Fruit fly (Drosophila melanogaster) whole organism, wandering third instar larva: ENCODE measurements around the gene Peritrophin-15b.

Experiments
- Abd-B ChIP-seq: fragments of >200 bp; optimal IDR thresholded peaks from 2 replicates; lab custom pipeline; 2017; ENCODE audit warnings: missing biosample characterization, missing genetic modification characterization
- CG32264 ChIP-seq: fragments of 200-800 bp; sonication (Bioruptor generic); optimal IDR thresholded peaks from 2 replicates; lab custom pipeline; 2016; ENCODE audit warnings: missing biosample characterization, missing genetic modification characterization
- CG9705 ChIP-seq: fragments of 200-800 bp; sonication (Bioruptor generic); optimal IDR thresholded peaks from 2 replicates; lab custom pipeline; 2018; ENCODE audit warnings: missing biosample characterization, mild to moderate bottlenecking, missing genetic modification characterization
- CrebA ChIP-seq: fragments of 200-800 bp; sonication (Bioruptor generic); optimal IDR thresholded peaks from 2 replicates; lab custom pipeline; 2016; ENCODE audit warnings: missing biosample characterization, mild to moderate bottlenecking, missing genetic modification characterization, borderline replicate concordance
- Dfd ChIP-seq: fragments of >200 bp; optimal IDR thresholded peaks from 2 replicates; lab custom pipeline; 2017; ENCODE audit warnings: missing biosample characterization, missing genetic modification characterization
- Dif ChIP-seq: fragments of 200-275, 200-300 bp; sonication (Bioruptor generic); optimal IDR thresholded peaks from 2 replicates; lab custom pipeline; 2018; ENCODE audit warnings: missing biosample characterization, missing genetic modification characterization; ENCODE audit not compliant: partially characterized antibody
- GATAd ChIP-seq: sonication (Bioruptor generic); optimal IDR thresholded peaks from 2 replicates; lab custom pipeline; 2016; ENCODE audit warnings: missing biosample characterization, missing genetic modification characterization
- HLH106 ChIP-seq: fragments of 200-800 bp; optimal IDR thresholded peaks from 3 replicates; lab custom pipeline; 2019; ENCODE audit warnings: missing biosample characterization, mild to moderate bottlenecking, missing genetic modification characterization, moderate library complexity
- Hnf4 ChIP-seq: fragments of 200-800 bp; sonication (Bioruptor generic); optimal IDR thresholded peaks from 2 replicates; lab custom pipeline; 2016; ENCODE audit warnings: missing biosample characterization, mild to moderate bottlenecking, missing genetic modification characterization
- Hr78 ChIP-seq: fragments of >200 bp; optimal IDR thresholded peaks from 2 replicates; lab custom pipeline; 2017; ENCODE audit warnings: missing biosample characterization, missing genetic modification characterization
- Hr83 ChIP-seq: fragments of 200-300 bp; sonication (Bioruptor generic); optimal IDR thresholded peaks from 2 replicates; lab custom pipeline; 2016; ENCODE audit warnings: missing biosample characterization, mild to moderate bottlenecking, missing genetic modification characterization, moderate library complexity; ENCODE audit not compliant: poor library complexity, severe bottlenecking
- Jra ChIP-seq: sonication (Bioruptor generic); optimal IDR thresholded peaks from 2 replicates; lab custom pipeline; 2016; ENCODE audit warnings: missing biosample characterization, missing genetic modification characterization
- Mio ChIP-seq: sonication (Bioruptor generic); optimal IDR thresholded peaks from 2 replicates; lab custom pipeline; 2016; ENCODE audit warnings: missing biosample characterization, missing genetic modification characterization
- Myc ChIP-seq: fragments of >200 bp; optimal IDR thresholded peaks from 2 replicates; lab custom pipeline; 2017
- N ChIP-seq: fragments of >200 bp; optimal IDR thresholded peaks from 2 replicates; lab custom pipeline; 2018; ENCODE audit warnings: missing biosample characterization, missing external identifiers, missing genetic modification characterization
- OdsH ChIP-seq: fragments of 200-800 bp; sonication (Bioruptor generic); optimal IDR thresholded peaks from 2 replicates; lab custom pipeline; 2016; ENCODE audit warnings: missing biosample characterization, mild to moderate bottlenecking, missing genetic modification characterization
- Rel ChIP-seq, 2 experiments: fragments of 200-800 bp; sonication (Bioruptor generic) in 1 of 2; optimal IDR thresholded peaks; 2 replicates in 1 of 2; 3 replicates in 1 of 2; lab custom pipeline; 2016 to 2019; ENCODE audit warnings: mild to moderate bottlenecking in 2 of 2, missing biosample characterization in 2 of 2, missing genetic modification characterization in 2 of 2, moderate library complexity in 1 of 2
- Sp1 ChIP-seq: fragments of 200-800 bp; sonication (Bioruptor generic); optimal IDR thresholded peaks from 3 replicates; lab custom pipeline; 2019; ENCODE audit warnings: missing biosample characterization, mild to moderate bottlenecking, missing genetic modification characterization, moderate library complexity
- Vsx2 ChIP-seq: fragments of 200-300, 225-300 bp; sonication (Bioruptor generic); optimal IDR thresholded peaks from 2 replicates; lab custom pipeline; 2018; ENCODE audit warnings: missing biosample characterization, missing genetic modification characterization; ENCODE audit not compliant: partially characterized antibody
- br ChIP-seq: fragments of 200-800 bp; sonication (Bioruptor generic); optimal IDR thresholded peaks from 2 replicates; lab custom pipeline; 2016; ENCODE audit warnings: missing biosample characterization, missing genetic modification characterization
- brk ChIP-seq: fragments of 200-800 bp; sonication (Bioruptor generic); optimal IDR thresholded peaks from 2 replicates; lab custom pipeline; 2016; ENCODE audit warnings: missing biosample characterization, mild to moderate bottlenecking, missing genetic modification characterization
- dl ChIP-seq, 2 experiments: fragments of 175-275, 200-275 bp in 1 of 2; fragments of 200-275 bp in 1 of 2; sonication (Bioruptor generic); optimal IDR thresholded peaks; lab custom pipeline; 2018; ENCODE audit warnings: mild to moderate bottlenecking in 2 of 2, missing biosample characterization in 2 of 2, missing genetic modification characterization in 2 of 2, moderate library complexity in 2 of 2; ENCODE audit not compliant: partially characterized antibody in 2 of 2, insufficient read depth in 1 of 2
- dmrt93B ChIP-seq: fragments of 200-800 bp; sonication (Bioruptor generic); optimal IDR thresholded peaks from 2 replicates; lab custom pipeline; 2018; ENCODE audit warnings: missing biosample characterization, mild to moderate bottlenecking, missing genetic modification characterization
- dsf ChIP-seq: sonication (Bioruptor generic); optimal IDR thresholded peaks from 2 replicates; lab custom pipeline; 2016; ENCODE audit warnings: missing biosample characterization, missing genetic modification characterization, borderline replicate concordance
- foxo ChIP-seq, 2 experiments: fragments of 200-800 bp; sonication (Bioruptor generic); optimal IDR thresholded peaks; 2 replicates in 1 of 2; 3 replicates in 1 of 2; lab custom pipeline; 2016 to 2017; ENCODE audit warnings: missing biosample characterization in 2 of 2, missing genetic modification characterization in 2 of 2
- fru ChIP-seq: fragments of 200-800 bp; sonication (Bioruptor generic); optimal IDR thresholded peaks from 3 replicates; lab custom pipeline; 2016; ENCODE audit warnings: missing biosample characterization, mild to moderate bottlenecking, missing genetic modification characterization
- h ChIP-seq: fragments of 200-800 bp; sonication (Bioruptor generic); optimal IDR thresholded peaks from 3 replicates; lab custom pipeline; 2016; ENCODE audit warnings: missing biosample characterization, mild to moderate bottlenecking, missing genetic modification characterization
- jim ChIP-seq: fragments of 175-275, 200-325 bp; sonication (Bioruptor generic); optimal IDR thresholded peaks from 2 replicates; lab custom pipeline; 2016; ENCODE audit warnings: missing biosample characterization, mild to moderate bottlenecking, missing genetic modification characterization
- lola ChIP-seq: fragments of >200 bp; optimal IDR thresholded peaks from 2 replicates; lab custom pipeline; 2017; ENCODE audit warnings: missing biosample characterization, missing genetic modification characterization
- psq ChIP-seq: fragments of 200-800 bp; sonication (Bioruptor generic); optimal IDR thresholded peaks from 3 replicates; lab custom pipeline; 2017; ENCODE audit warnings: missing biosample characterization, mild to moderate bottlenecking, missing genetic modification characterization, moderate library complexity
- rgr ChIP-seq: fragments of 200-800 bp; sonication (Bioruptor generic); optimal IDR thresholded peaks from 3 replicates; lab custom pipeline; 2016; ENCODE audit warnings: missing biosample characterization, mild to moderate bottlenecking, missing genetic modification characterization
- sage ChIP-seq: fragments of 200-800 bp; sonication (Bioruptor generic); optimal IDR thresholded peaks from 2 replicates; lab custom pipeline; 2016; ENCODE audit warnings: missing biosample characterization, mild to moderate bottlenecking, missing genetic modification characterization
- sv ChIP-seq: fragments of 200-800 bp; sonication (Bioruptor generic); optimal IDR thresholded peaks from 3 replicates; lab custom pipeline; 2016; ENCODE audit warnings: missing biosample characterization, missing genetic modification characterization
- tai ChIP-seq: sonication (Bioruptor generic); optimal IDR thresholded peaks from 2 replicates; lab custom pipeline; 2016; ENCODE audit warnings: missing biosample characterization, missing genetic modification characterization
- woc ChIP-seq: sonication (Bioruptor generic); optimal IDR thresholded peaks from 2 replicates; lab custom pipeline; 2016; ENCODE audit warnings: missing biosample characterization, mild to moderate bottlenecking, missing genetic modification characterization

Gene Peritrophin-15b

dm6 chr2L:8425962-8426759 lies 31.4 kb upstream of the Peritrophin-15b start:
- TF ChIP-seq Myc (lab: Kevin White, UChicago) (no peak), Jra (GFP tag; lab: Kevin White, UChicago) (peak; percentile 45), Hnf4 (GFP tag; lab: Kevin White, UChicago) (peak; percentile 10), br (GFP tag; lab: Kevin White, UChicago) (no peak), dsf (GFP tag; lab: Kevin White, UChicago) (no peak), sage (peak; percentile 17), Vsx2 (GFP tag; lab: Kevin White, UChicago) (no peak), CG32264 (GFP tag; lab: Kevin White, UChicago) (no peak)

dm6 chr2L:8425212-8425611 lies 30.5 kb upstream of the Peritrophin-15b start:
- TF ChIP-seq Mio (GFP tag; lab: Kevin White, UChicago) (no peak), tai (GFP tag; lab: Kevin White, UChicago) (peak; percentile 36)

- TF ChIP-seq Dif (GFP tag; lab: Kevin White, UChicago) (peak; percentile 22), Hnf4 (GFP tag; lab: Kevin White, UChicago) (no peak), GATAd (GFP tag; lab: Kevin White, UChicago) (no peak), h (GFP tag; lab: Kevin White, UChicago) (no peak), dl (GFP tag; optimal IDR thresholded peaks at IDR 0.05; lab: Kevin White, UChicago; ENCODE audit: insufficient read depth in 1 of 2, partially characterized antibody in 2 of 2) (peak in 1 of 2 experiments; percentile 13), HLH106 (tag; lab: Kevin White, UChicago) (no peak)
Measured at dm6 chr2L:8424662-8425208, 30.0 kb upstream of the Peritrophin-15b start.

dm6 chr2L:8424090-8424470 lies 29.3 kb upstream of the Peritrophin-15b start:
- TF ChIP-seq brk (GFP tag; lab: Kevin White, UChicago): peak; percentile 38
- peak; percentile 6 for TF ChIP-seq h (GFP tag; lab: Kevin White, UChicago)
- no peak for TF ChIP-seq CG9705
- no peak for TF ChIP-seq Rel (GFP tag; optimal IDR thresholded peaks at IDR 0.05; lab: Kevin White, UChicago)
- peak; percentile 8 for TF ChIP-seq Rel (tag; optimal IDR thresholded peaks at IDR 0.05; lab: Kevin White, UChicago)
- no peak for TF ChIP-seq tai (GFP tag; lab: Kevin White, UChicago)

- TF ChIP-seq sv (GFP tag; lab: Kevin White, UChicago) (no peak), HLH106 (tag; lab: Kevin White, UChicago) (no peak), Rel (GFP tag; optimal IDR thresholded peaks at IDR 0.05; lab: Kevin White, UChicago) (no peak), Rel (tag; optimal IDR thresholded peaks at IDR 0.05; lab: Kevin White, UChicago) (no peak), GATAd (GFP tag; lab: Kevin White, UChicago) (no peak), fru (GFP tag; lab: Kevin White, UChicago) (peak; percentile 49), N (GFP tag; lab: Kevin White, UChicago) (no peak), sage (peak; percentile 9), psq (peak; percentile 32), CG9705 (no peak), Hr83 (GFP tag; lab: Kevin White, UChicago) (peak; percentile 31), foxo (GFP tag; optimal IDR thresholded peaks at IDR 0.05; lab: Kevin White, UChicago) (no peak), Mio (GFP tag; lab: Kevin White, UChicago) (no peak), OdsH (peak; percentile 43), Sp1 (GFP tag; lab: Kevin White, UChicago) (no peak), Dif (GFP tag; lab: Kevin White, UChicago) (no peak), dl (GFP tag; optimal IDR thresholded peaks at IDR 0.05; lab: Kevin White, UChicago; ENCODE audit: insufficient read depth in 1 of 2, partially characterized antibody in 2 of 2) (no peak), dmrt93B (GFP tag; lab: Kevin White, UChicago) (no peak), Hr78 (GFP tag; lab: Kevin White, UChicago) (no peak), dsf (GFP tag; lab: Kevin White, UChicago) (no peak), Jra (GFP tag; lab: Kevin White, UChicago) (no peak), Dfd (GFP tag; lab: Kevin White, UChicago) (no peak), brk (GFP tag; lab: Kevin White, UChicago) (no peak), woc (GFP tag; lab: Kevin White, UChicago) (no peak), rgr (GFP tag; lab: Kevin White, UChicago) (peak; percentile 23), h (GFP tag; lab: Kevin White, UChicago) (peak; percentile 68), br (GFP tag; lab: Kevin White, UChicago) (peak; percentile 26), CrebA (no peak), tai (GFP tag; lab: Kevin White, UChicago) (peak; percentile 33), Hnf4 (GFP tag; lab: Kevin White, UChicago) (peak; percentile 59), jim (GFP tag; lab: Kevin White, UChicago) (no peak), lola (GFP tag; lab: Kevin White, UChicago) (no peak), Abd-B (GFP tag; lab: Kevin White, UChicago) (no peak)
Measured at dm6 chr2L:8423460-8424089, 28.8 kb upstream of the Peritrophin-15b start.
